Fruit fly (Drosophila melanogaster) whole organism, prepupa: ENCODE data around the gene Mkrn1.
A peak's percentile ranks its signal among the peaks of the same experiment; 100 is the strongest.

Experiments
- CG10631 ChIP-seq: fragments of 200-800 bp; sonication (Bioruptor generic); optimal IDR thresholded peaks from 2 replicates; lab custom pipeline; 2016; ENCODE audit warnings: missing biosample characterization, missing genetic modification characterization
- CG10669 ChIP-seq: fragments of 200-800 bp; sonication (Bioruptor generic); optimal IDR thresholded peaks from 3 replicates; lab custom pipeline; 2018; ENCODE audit warnings: missing biosample characterization, mild to moderate bottlenecking, missing genetic modification characterization, moderate library complexity
- CG11294 ChIP-seq: fragments of 200-800 bp; sonication (Bioruptor generic); IDR thresholded peaks from 2 replicates; pipeline ENCODE4 v1.3.6; 2022; ENCODE audit warnings: missing biosample characterization, missing genetic modification characterization
- CG11762 ChIP-seq: fragments of 200-800 bp; sonication (Bioruptor generic); optimal IDR thresholded peaks from 3 replicates; lab custom pipeline; 2016; ENCODE audit warnings: missing biosample characterization, missing genetic modification characterization; ENCODE audit not compliant: insufficient read depth
- CG15336 ChIP-seq: fragments of 200-800 bp; sonication (Bioruptor generic); IDR thresholded peaks from 2 replicates; pipeline ENCODE4 v1.3.6; 2022; ENCODE audit warnings: missing biosample characterization, missing genetic modification characterization
- CG31627 ChIP-seq: fragments of 200-800 bp; sonication (Bioruptor generic); optimal IDR thresholded peaks from 3 replicates; lab custom pipeline; 2016; ENCODE audit warnings: missing biosample characterization, missing genetic modification characterization
- CG32006 ChIP-seq: fragments of 200-800 bp; sonication (Bioruptor generic); optimal IDR thresholded peaks from 3 replicates; lab custom pipeline; 2017; ENCODE audit warnings: missing biosample characterization, mild to moderate bottlenecking, missing genetic modification characterization
- CG34406 ChIP-seq: fragments of 200-800 bp; sonication (Bioruptor generic); optimal IDR thresholded peaks from 3 replicates; lab custom pipeline; 2016; ENCODE audit warnings: missing biosample characterization, missing genetic modification characterization
- CG3919 ChIP-seq: fragments of 200-800 bp; sonication (Bioruptor generic); optimal IDR thresholded peaks from 3 replicates; lab custom pipeline; 2016; ENCODE audit warnings: missing biosample characterization, missing genetic modification characterization
- CG4318 ChIP-seq: fragments of 200-800 bp; sonication (Bioruptor generic); optimal IDR thresholded peaks from 3 replicates; lab custom pipeline; 2017; ENCODE audit warnings: missing biosample characterization, mild to moderate bottlenecking, missing genetic modification characterization
- CG6276 ChIP-seq: fragments of 200-800 bp; sonication (Bioruptor generic); optimal IDR thresholded peaks from 2 replicates; lab custom pipeline; 2017; ENCODE audit warnings: missing biosample characterization, mild to moderate bottlenecking, missing genetic modification characterization
- CG6792 ChIP-seq: fragments of 200-800 bp; sonication (Bioruptor generic); optimal IDR thresholded peaks from 3 replicates; lab custom pipeline; 2016; ENCODE audit warnings: missing biosample characterization, missing genetic modification characterization
- CG6808 ChIP-seq: fragments of 200-800 bp; sonication (Bioruptor generic); optimal IDR thresholded peaks from 3 replicates; lab custom pipeline; 2017; ENCODE audit warnings: missing biosample characterization, missing genetic modification characterization, mild to moderate bottlenecking, moderate library complexity, missing genetic modification reagents
- CG6854 ChIP-seq: fragments of 200-800 bp; sonication (Bioruptor generic); optimal IDR thresholded peaks from 2 replicates; lab custom pipeline; 2017; ENCODE audit warnings: missing biosample characterization, mild to moderate bottlenecking, missing genetic modification characterization
- CG8119 ChIP-seq: fragments of 200-800 bp; sonication (Bioruptor generic); IDR thresholded peaks from 3 replicates; pipeline ENCODE4 v1.3.6; 2022; ENCODE audit warnings: missing biosample characterization, missing genetic modification characterization
- CG8319 ChIP-seq: fragments of 200-800 bp; sonication (Bioruptor generic); optimal IDR thresholded peaks from 3 replicates; lab custom pipeline; 2016; ENCODE audit warnings: missing biosample characterization, missing genetic modification characterization
- CG8632 ChIP-seq: fragments of 200-800 bp; sonication (Bioruptor generic); optimal IDR thresholded peaks from 3 replicates; lab custom pipeline; 2016; ENCODE audit warnings: missing biosample characterization, missing genetic modification characterization
- CG9139 ChIP-seq: fragments of 200-800 bp; sonication (Bioruptor generic); optimal IDR thresholded peaks from 3 replicates; lab custom pipeline; 2017; ENCODE audit warnings: missing biosample characterization, mild to moderate bottlenecking, missing genetic modification characterization
- Gug ChIP-seq: fragments of 200-800 bp; sonication (Bioruptor generic); IDR thresholded peaks from 2 replicates; pipeline ENCODE4 v1.3.6; 2022; ENCODE audit warnings: missing biosample characterization, missing genetic modification characterization
- Hr39 ChIP-seq: fragments of 200-800 bp; sonication (Bioruptor generic); optimal IDR thresholded peaks from 2 replicates; lab custom pipeline; 2016; ENCODE audit warnings: missing biosample characterization, missing genetic modification characterization
- Hr4 ChIP-seq: fragments of 200-800 bp; sonication (Bioruptor generic); optimal IDR thresholded peaks from 3 replicates; lab custom pipeline; 2016; ENCODE audit warnings: missing biosample characterization, missing genetic modification characterization
- Lpt ChIP-seq: fragments of 200-800 bp; sonication (Bioruptor generic); optimal IDR thresholded peaks from 3 replicates; lab custom pipeline; 2016; ENCODE audit warnings: missing biosample characterization, missing genetic modification characterization
- Met ChIP-seq: fragments of 200-800 bp; sonication (Bioruptor generic); optimal IDR thresholded peaks from 3 replicates; lab custom pipeline; 2016; ENCODE audit warnings: missing biosample characterization, missing genetic modification characterization
- Smox ChIP-seq: fragments of 200-800 bp; sonication (Bioruptor generic); optimal IDR thresholded peaks from 3 replicates; lab custom pipeline; 2016; ENCODE audit warnings: missing biosample characterization, missing genetic modification characterization
- Sox14 ChIP-seq: fragments of 200-800 bp; sonication (Bioruptor generic); optimal IDR thresholded peaks from 3 replicates; lab custom pipeline; 2016; ENCODE audit warnings: missing biosample characterization, missing genetic modification characterization
- cyc ChIP-seq: fragments of 200-800 bp; sonication (Bioruptor generic); optimal IDR thresholded peaks from 3 replicates; lab custom pipeline; 2016; ENCODE audit warnings: missing biosample characterization, missing genetic modification characterization
- dsx ChIP-seq: fragments of 200-800 bp; optimal IDR thresholded peaks from 3 replicates; lab custom pipeline; 2019; ENCODE audit warnings: missing biosample characterization, mild to moderate bottlenecking, missing genetic modification characterization, moderate library complexity; ENCODE audit not compliant: poor library complexity, severe bottlenecking
- esn ChIP-seq: fragments of 200-800 bp; sonication (Bioruptor generic); optimal IDR thresholded peaks from 2 replicates; lab custom pipeline; 2016; ENCODE audit warnings: missing biosample characterization, mild to moderate bottlenecking, missing genetic modification characterization, moderate library complexity
- fd59A ChIP-seq: fragments of 200-800 bp; sonication (Bioruptor generic); optimal IDR thresholded peaks from 2 replicates; lab custom pipeline; 2017; ENCODE audit warnings: missing biosample characterization, mild to moderate bottlenecking, missing genetic modification characterization, missing genetic modification reagents
- fd85E ChIP-seq: fragments of 200-800 bp; sonication (Bioruptor generic); optimal IDR thresholded peaks from 3 replicates; lab custom pipeline; 2016; ENCODE audit warnings: missing biosample characterization, missing genetic modification characterization
- fkh ChIP-seq: fragments of 200-800 bp; sonication (Bioruptor generic); optimal IDR thresholded peaks from 3 replicates; lab custom pipeline; 2017; ENCODE audit warnings: missing biosample characterization, mild to moderate bottlenecking, missing genetic modification characterization, moderate library complexity
- lz ChIP-seq: fragments of 200-800 bp; sonication (Bioruptor generic); optimal IDR thresholded peaks from 3 replicates; lab custom pipeline; 2016; ENCODE audit warnings: missing biosample characterization, missing genetic modification characterization
- net ChIP-seq: fragments of 200-800 bp; sonication (Bioruptor generic); optimal IDR thresholded peaks from 3 replicates; lab custom pipeline; 2016; ENCODE audit warnings: missing biosample characterization, missing genetic modification characterization
- salr ChIP-seq, 2 experiments: fragments of 200-800 bp; sonication (Bioruptor generic); optimal IDR thresholded peaks; 3 replicates each; lab custom pipeline; 2016 to 2018; ENCODE audit warnings: missing biosample characterization in 2 of 2, missing genetic modification characterization in 2 of 2, mild to moderate bottlenecking in 1 of 2
- ss ChIP-seq, 2 experiments: fragments of 200-800 bp; sonication (Bioruptor generic); optimal IDR thresholded peaks; 2 replicates in 1 of 2; 3 replicates in 1 of 2; lab custom pipeline; 2017 to 2018; ENCODE audit warnings: mild to moderate bottlenecking in 2 of 2, missing biosample characterization in 2 of 2, missing genetic modification characterization in 2 of 2, moderate library complexity in 1 of 2
- topi ChIP-seq: fragments of 200-800 bp; sonication (Bioruptor generic); optimal IDR thresholded peaks from 3 replicates; lab custom pipeline; 2016; ENCODE audit warnings: missing biosample characterization, missing genetic modification characterization
- vri ChIP-seq: fragments of 200-800 bp; sonication (Bioruptor generic); optimal IDR thresholded peaks from 3 replicates; lab custom pipeline; 2016; ENCODE audit warnings: missing biosample characterization, mild to moderate bottlenecking, missing genetic modification characterization

The Mkrn1 gene

dm6 chr3L:21507354-21507928 lies 26.1 kb downstream of the Mkrn1 start, which contains the start of the genes Glg1 and M6 (continued):
- TF ChIP-seq cyc (peak; percentile 63), CG9139 (GFP tag; lab: Kevin White, UChicago) (no peak), Met (peak; percentile 66), CG31627 (peak; percentile 74), CG8319 (GFP tag; lab: Kevin White, UChicago) (no peak), CG6854 (no peak), lz (GFP tag; lab: Kevin White, UChicago) (peak; percentile 72), esn (peak; percentile 79), CG8632 (GFP tag; lab: Kevin White, UChicago) (no peak)
- TF ChIP-seq, all 60 proteins: peak for 34

dm6 chr3L:21501928-21502327 lies 31.6 kb downstream of the Mkrn1 start:
- peak; percentile 49 for TF ChIP-seq vri (GFP tag; lab: Kevin White, UChicago)
- TF ChIP-seq dsx (GFP tag; lab: Kevin White, UChicago) = no peak
- peak; percentile 2 for TF ChIP-seq lz (GFP tag; lab: Kevin White, UChicago)
- 0 out of 2 replicates have a peak, but pooled peaks have one; percentile 12 for TF ChIP-seq CG15336
- peak; percentile 8 for TF ChIP-seq Hr39 (GFP tag; lab: Kevin White, UChicago)

dm6 chr3L:21501172-21501571 lies 32.3 kb downstream of the Mkrn1 start, which contains the start of gene Est-Q:
Gene Est-Q (plus strand): TSS chr3L:21501421.
- TF ChIP-seq ss (GFP tag; optimal IDR thresholded peaks at IDR 0.05; lab: Kevin White, UChicago) (no peak), CG6276 (GFP tag; lab: Kevin White, UChicago) (no peak), vri (GFP tag; lab: Kevin White, UChicago) (peak; percentile 24)

dm6 chr3L:21498450-21499027 lies 35.0 kb downstream of the Mkrn1 start:
- peak; percentile 7 for TF ChIP-seq vri (GFP tag; lab: Kevin White, UChicago)
- TF ChIP-seq, all 60 proteins: peak for 1; not testable (repeated sequence) for 59

- peak; percentile 89 for TF ChIP-seq CG34406 (GFP tag; lab: Kevin White, UChicago)
- TF ChIP-seq dsx (GFP tag; lab: Kevin White, UChicago) = peak; percentile 80
- TF ChIP-seq net (GFP tag; lab: Kevin White, UChicago) = peak; percentile 72
- peak; percentile 33 for TF ChIP-seq lz (GFP tag; lab: Kevin White, UChicago)
- no peak for TF ChIP-seq Smox (GFP tag; lab: Kevin White, UChicago)
- no peak for TF ChIP-seq Hr4 (GFP tag; lab: Kevin White, UChicago)
- TF ChIP-seq Sox14 (GFP tag; lab: Kevin White, UChicago) = peak; percentile 85
- TF ChIP-seq esn = peak; percentile 76
- no peak for TF ChIP-seq salr (GFP tag; optimal IDR thresholded peaks at IDR 0.05; lab: Kevin White, UChicago)
- peak; percentile 56 for TF ChIP-seq CG6854
- TF ChIP-seq CG32006 (GFP tag; lab: Kevin White, UChicago) = peak; percentile 92
- peak; percentile 59 for TF ChIP-seq Met
- no peak for TF ChIP-seq Hr39 (GFP tag; lab: Kevin White, UChicago)
- TF ChIP-seq cyc = peak; percentile 29
- TF ChIP-seq Gug (GFP tag; lab: Robert Waterston, UW) = peak; percentile 36; the same call in 1 of the 2 replicates
- TF ChIP-seq CG6808 (GFP tag; lab: Kevin White, UChicago) = peak; percentile 80
- TF ChIP-seq CG4318 (GFP tag; lab: Kevin White, UChicago) = peak; percentile 73
- peak; percentile 2 for TF ChIP-seq CG31627
- peak; percentile 53; the same call in 1 of the 2 replicates for TF ChIP-seq CG11294
- TF ChIP-seq CG3919 = peak; percentile 81
- peak; percentile 28 for TF ChIP-seq fkh
- TF ChIP-seq fd85E (GFP tag; lab: Kevin White, UChicago) = peak; percentile 10
- TF ChIP-seq CG8119 (GFP tag; lab: Robert Waterston, UW) = peak; percentile 91
- TF ChIP-seq CG6276 (GFP tag; lab: Kevin White, UChicago) = peak; percentile 90
- peak; percentile 73 for TF ChIP-seq CG10669
- TF ChIP-seq topi (GFP tag; lab: Kevin White, UChicago) = peak; percentile 45
- peak; percentile 76 for TF ChIP-seq CG11762 (GFP tag; lab: Kevin White, UChicago)
- peak; percentile 60 for TF ChIP-seq Lpt (GFP tag; lab: Kevin White, UChicago)
- peak; percentile 48 for TF ChIP-seq fd59A (GFP tag; lab: Kevin White, UChicago)
- peak; percentile 83 for TF ChIP-seq CG10631 (GFP tag; lab: Kevin White, UChicago)
- peak; percentile 57 for TF ChIP-seq CG9139 (GFP tag; lab: Kevin White, UChicago)
- peak; percentile 76 for TF ChIP-seq CG6792 (GFP tag; lab: Kevin White, UChicago)
- peak; percentile 44 for TF ChIP-seq CG8319 (GFP tag; lab: Kevin White, UChicago)
Observed at dm6 chr3L:21496865-21497634, 36.5 kb downstream of the Mkrn1 start, which contains the start of gene Hr78. Gene Hr78 (minus strand): TSS chr3L:21497494.
